Worm (Caenorhabditis elegans) whole organism, L3 larva: ENCODE results near the gene clec-78.

ENCODE experiments used
- R02D3.7 ChIP-seq: fragments of 150-350 bp; optimal IDR thresholded peaks from 2 replicates; lab custom pipeline; 2014; ENCODE audit warnings: missing biosample characterization, missing genetic modification characterization
- ZK546.5 ChIP-seq: sonication (generic microtip); optimal IDR thresholded peaks from 2 replicates; lab custom pipeline; 2017; ENCODE audit warnings: missing biosample characterization, missing genetic modification characterization
- aly-2 ChIP-seq: fragments of 150-350 bp; optimal IDR thresholded peaks from 2 replicates; lab custom pipeline; 2014; ENCODE audit warnings: missing biosample characterization, missing genetic modification characterization
- ama-1 ChIP-seq: fragments of 150-350 bp; optimal IDR thresholded peaks from 2 replicates; lab custom pipeline; 2018
- ceh-16 ChIP-seq: sonication (generic microtip); optimal IDR thresholded peaks from 2 replicates; lab custom pipeline; 2017; ENCODE audit warnings: missing biosample characterization, missing genetic modification characterization
- ceh-28 ChIP-seq: fragments of 150-350 bp; optimal IDR thresholded peaks from 2 replicates; lab custom pipeline; 2014; ENCODE audit warnings: missing biosample characterization, missing genetic modification reagents, missing genetic modification characterization
- ceh-82 ChIP-seq: fragments of 150-350 bp; optimal IDR thresholded peaks from 2 replicates; lab custom pipeline; 2014; ENCODE audit warnings: missing biosample characterization, missing genetic modification characterization
- ceh-9 ChIP-seq: sonication (generic microtip); optimal IDR thresholded peaks from 2 replicates; lab custom pipeline; 2018; ENCODE audit warnings: missing biosample characterization, missing genetic modification characterization
- egl-27 ChIP-seq: sonication (generic microtip); optimal IDR thresholded peaks from 4 replicates; lab custom pipeline; 2017; ENCODE audit warnings: missing biosample characterization, missing genetic modification reagents, missing genetic modification characterization
- egl-5 ChIP-seq: fragments of 150-350 bp; optimal IDR thresholded peaks from 2 replicates; lab custom pipeline; 2017; ENCODE audit warnings: missing biosample characterization, missing genetic modification reagents, missing genetic modification characterization, inconsistent platforms
- elt-1 ChIP-seq: fragments of 150-350 bp; optimal IDR thresholded peaks from 2 replicates; lab custom pipeline; 2014; ENCODE audit warnings: missing biosample characterization, missing genetic modification characterization
- elt-2 ChIP-seq: sonication (generic microtip); optimal IDR thresholded peaks from 2 replicates; lab custom pipeline; 2016; ENCODE audit warnings: missing genetic modification reagents, mild to moderate bottlenecking, missing genetic modification characterization, missing compliant biosample characterization
- elt-3 ChIP-seq, 3 experiments: fragments of 150-350 bp in 1 of 3; sonication (generic microtip) in 2 of 3; optimal IDR thresholded peaks; 2 replicates in 2 of 3; 4 replicates in 1 of 3; lab custom pipeline; 2014 to 2017; ENCODE audit warnings: missing biosample characterization in 3 of 3, missing genetic modification characterization in 3 of 3
- fkh-10 ChIP-seq: sonication (generic microtip); optimal IDR thresholded peaks from 2 replicates; lab custom pipeline; 2017; ENCODE audit warnings: missing biosample characterization, missing genetic modification reagents, missing genetic modification characterization
- fkh-2 ChIP-seq: fragments of 150-350 bp; optimal IDR thresholded peaks from 2 replicates; lab custom pipeline; 2014; ENCODE audit warnings: missing biosample characterization, missing genetic modification reagents, missing genetic modification characterization
- fos-1 ChIP-seq: fragments of 150-350 bp; optimal IDR thresholded peaks from 2 replicates; lab custom pipeline; 2014; ENCODE audit warnings: missing biosample characterization, missing genetic modification characterization
- hmg-11 ChIP-seq: sonication (generic microtip); optimal IDR thresholded peaks from 2 replicates; lab custom pipeline; 2016; ENCODE audit warnings: missing genetic modification characterization, missing compliant biosample characterization
- jun-1 ChIP-seq: fragments of 150-350 bp; optimal IDR thresholded peaks from 2 replicates; lab custom pipeline; 2014; ENCODE audit warnings: missing biosample characterization, missing genetic modification reagents, missing genetic modification characterization
- lin-15B ChIP-seq: fragments of 150-350 bp; optimal IDR thresholded peaks from 2 replicates; lab custom pipeline; 2014; ENCODE audit warnings: missing biosample characterization, missing genetic modification characterization
- lin-39 ChIP-seq: fragments of 150-350 bp; optimal IDR thresholded peaks from 2 replicates; lab custom pipeline; 2018; ENCODE audit warnings: missing biosample characterization, missing genetic modification reagents, missing genetic modification characterization
- lsy-12 ChIP-seq: sonication (generic microtip); optimal IDR thresholded peaks from 2 replicates; lab custom pipeline; 2016; ENCODE audit warnings: mild to moderate bottlenecking, missing genetic modification characterization, missing compliant biosample characterization
- mdl-1 ChIP-seq: fragments of 150-350 bp; optimal IDR thresholded peaks from 2 replicates; lab custom pipeline; 2014; ENCODE audit warnings: missing biosample characterization, missing genetic modification characterization
- mml-1 ChIP-seq: fragments of 150-350 bp; sonication (generic microtip); optimal IDR thresholded peaks from 3 replicates; lab custom pipeline; 2014; ENCODE audit warnings: missing biosample characterization, missing genetic modification characterization
- nfya-1 ChIP-seq: sonication (generic microtip); optimal IDR thresholded peaks from 2 replicates; lab custom pipeline; 2017; ENCODE audit warnings: missing genetic modification characterization, mild to moderate bottlenecking, missing compliant biosample characterization, antibody characterized with exemption, moderate library complexity; ENCODE audit not compliant: insufficient read depth
- nhr-11 ChIP-seq: fragments of 150-350 bp; optimal IDR thresholded peaks from 2 replicates; lab custom pipeline; 2014; ENCODE audit warnings: missing biosample characterization, missing genetic modification characterization
- nhr-12 ChIP-seq: fragments of 150-350 bp; optimal IDR thresholded peaks from 2 replicates; lab custom pipeline; 2014; ENCODE audit warnings: missing biosample characterization, missing genetic modification characterization
- nhr-23 ChIP-seq: fragments of 150-350 bp; optimal IDR thresholded peaks from 2 replicates; lab custom pipeline; 2014; ENCODE audit warnings: missing biosample characterization, missing genetic modification reagents, missing genetic modification characterization
- nhr-25 ChIP-seq: sonication (generic microtip); optimal IDR thresholded peaks from 2 replicates; lab custom pipeline; 2017; ENCODE audit warnings: missing biosample characterization, missing genetic modification characterization
- nhr-28 ChIP-seq: fragments of 150-350 bp; optimal IDR thresholded peaks from 2 replicates; lab custom pipeline; 2014; ENCODE audit warnings: missing biosample characterization, missing genetic modification characterization
- nhr-43 ChIP-seq: sonication (generic microtip); optimal IDR thresholded peaks from 2 replicates; lab custom pipeline; 2016; ENCODE audit warnings: mild to moderate bottlenecking, missing genetic modification characterization, missing compliant biosample characterization; ENCODE audit not compliant: poor library complexity, severe bottlenecking
- nhr-76 ChIP-seq: fragments of 150-350 bp; sonication (generic microtip); optimal IDR thresholded peaks from 5 replicates; lab custom pipeline; 2014; ENCODE audit warnings: missing biosample characterization, missing genetic modification characterization
- nhr-77 ChIP-seq: fragments of 150-350 bp; optimal IDR thresholded peaks from 2 replicates; lab custom pipeline; 2014; ENCODE audit warnings: missing biosample characterization, missing genetic modification characterization
- pha-4 ChIP-seq: fragments of 150-350 bp; optimal IDR thresholded peaks from 2 replicates; lab custom pipeline; 2014; ENCODE audit warnings: missing biosample characterization, missing genetic modification reagents, missing genetic modification characterization
- pqm-1 ChIP-seq: fragments of 150-350 bp; optimal IDR thresholded peaks from 2 replicates; lab custom pipeline; 2017; ENCODE audit warnings: missing biosample characterization, missing genetic modification characterization, inconsistent platforms
- sea-2 ChIP-seq: fragments of 150-350 bp; sonication (generic microtip); optimal IDR thresholded peaks from 4 replicates; lab custom pipeline; 2014; ENCODE audit warnings: missing biosample characterization, missing genetic modification reagents, missing genetic modification characterization
- skn-1 ChIP-seq: fragments of 150-350 bp; optimal IDR thresholded peaks from 2 replicates; lab custom pipeline; 2014; ENCODE audit warnings: missing biosample characterization, missing genetic modification characterization
- snpc-4 ChIP-seq: fragments of 150-350 bp; optimal IDR thresholded peaks from 2 replicates; lab custom pipeline; 2014; ENCODE audit warnings: missing biosample characterization, missing genetic modification characterization
- tbx-2 ChIP-seq: sonication (generic microtip); optimal IDR thresholded peaks from 2 replicates; lab custom pipeline; 2016; ENCODE audit warnings: mild to moderate bottlenecking, missing genetic modification characterization, missing compliant biosample characterization
- unc-39 ChIP-seq: sonication (generic microtip); optimal IDR thresholded peaks from 4 replicates; lab custom pipeline; 2017; ENCODE audit warnings: missing biosample characterization, missing genetic modification characterization
- unc-62 ChIP-seq: fragments of 150-350 bp; sonication (generic microtip); optimal IDR thresholded peaks from 4 replicates; lab custom pipeline; 2014; ENCODE audit warnings: missing biosample characterization, missing genetic modification reagents, missing genetic modification characterization
- zag-1 ChIP-seq: fragments of 150-350 bp; optimal IDR thresholded peaks from 2 replicates; lab custom pipeline; 2014; ENCODE audit warnings: missing biosample characterization, missing genetic modification characterization
- ztf-11 ChIP-seq: fragments of 150-350 bp; optimal IDR thresholded peaks from 2 replicates; lab custom pipeline; 2014; ENCODE audit warnings: missing biosample characterization, missing genetic modification characterization
- ztf-4 ChIP-seq: fragments of 150-350 bp; optimal IDR thresholded peaks from 2 replicates; lab custom pipeline; 2014; ENCODE audit warnings: missing biosample characterization, missing genetic modification characterization

The clec-78 gene

DNA sequence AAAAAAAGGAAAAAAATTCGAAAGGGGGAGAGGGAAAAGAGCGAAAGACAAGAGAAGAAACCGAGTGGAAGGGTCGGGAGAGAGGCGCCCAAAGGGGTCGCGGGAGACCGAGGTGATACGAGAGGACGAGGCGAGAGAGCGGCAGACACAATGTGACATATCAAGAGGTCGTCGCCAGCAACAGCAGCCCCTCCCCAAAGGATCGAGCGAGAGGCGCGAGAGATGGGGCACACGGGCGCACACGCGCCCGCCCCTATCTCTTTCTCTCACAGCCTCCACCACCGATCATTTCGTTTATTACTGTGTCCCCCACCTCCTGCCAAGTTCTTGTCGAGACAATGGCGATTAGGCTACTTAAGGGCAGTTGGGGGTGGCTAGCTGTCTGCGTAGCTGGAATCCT is 39.3 kb downstream of the clec-78 start:
- TF ChIP-seq zag-1 (no peak), pqm-1 (tag; lab: Kevin White, UChicago) (peak; percentile 22), hmg-11 (peak; percentile 47), ceh-82 (no peak), mml-1 (tag; lab: Kevin White, UChicago) (no peak), sea-2 (GFP tag; lab: Kevin White, UChicago) (no peak), R02D3.7 (tag; lab: Kevin White, UChicago) (no peak), lin-39 (tag; lab: Kevin White, UChicago) (peak; percentile 91), unc-62 (GFP tag; lab: Kevin White, UChicago) (no peak), nhr-25 (peak; percentile 89), nhr-12 (tag; lab: Kevin White, UChicago) (no peak), tbx-2 (tag; lab: Kevin White, UChicago) (peak; percentile 26), ama-1 (lab: Kevin White, UChicago) (peak; percentile 26), ceh-28 (tag; lab: Kevin White, UChicago) (no peak), egl-27 (tag; lab: Kevin White, UChicago) (peak; percentile 59), unc-39 (tag; lab: Kevin White, UChicago) (no peak), lsy-12 (tag; lab: Kevin White, UChicago) (no peak), pha-4 (peak; percentile 77), jun-1 (tag; lab: Kevin White, UChicago) (peak; percentile 54), nfya-1 (tag; lab: Kevin White, UChicago) (peak; percentile 54), nhr-28 (tag; lab: Kevin White, UChicago) (no peak), mdl-1 (tag; lab: Kevin White, UChicago) (peak; percentile 40), ztf-11 (tag; lab: Kevin White, UChicago) (no peak), egl-5 (no peak), lin-15B (tag; lab: Kevin White, UChicago) (peak; percentile 3), fkh-10 (GFP tag; lab: Kevin White, UChicago) (no peak), nhr-23 (peak; percentile 55), ztf-4 (tag; lab: Kevin White, UChicago) (no peak), nhr-43 (tag; lab: Kevin White, UChicago) (peak; percentile 41), elt-1 (tag; lab: Kevin White, UChicago) (peak; percentile 17), nhr-11 (tag; lab: Kevin White, UChicago) (no peak), fos-1 (tag; lab: Kevin White, UChicago) (no peak), snpc-4 (tag; lab: Kevin White, UChicago) (peak; percentile 62), ZK546.5 (tag; lab: Kevin White, UChicago) (no peak), nhr-77 (tag; lab: Kevin White, UChicago) (no peak), skn-1 (tag; lab: Kevin White, UChicago) (peak; percentile 78), elt-2 (tag; lab: Kevin White, UChicago) (peak; percentile 84), elt-3 (tag; optimal IDR thresholded peaks at IDR 0.05; lab: Kevin White, UChicago) (no peak), nhr-76 (tag; lab: Kevin White, UChicago) (no peak)

ce11 chrIV:4029288-4029687 is 40.4 kb downstream of the clec-78 start:
- TF ChIP-seq R02D3.7 (tag; lab: Kevin White, UChicago) (no peak), nhr-28 (tag; lab: Kevin White, UChicago) (no peak), nhr-25 (peak; percentile 33), ceh-16 (tag; lab: Kevin White, UChicago) (no peak), unc-62 (GFP tag; lab: Kevin White, UChicago) (no peak), nhr-23 (no peak), ceh-9 (tag; lab: Kevin White, UChicago) (no peak), mdl-1 (tag; lab: Kevin White, UChicago) (no peak), jun-1 (tag; lab: Kevin White, UChicago) (peak; percentile 15), pqm-1 (tag; lab: Kevin White, UChicago) (peak; percentile 41), egl-5 (no peak), ceh-28 (tag; lab: Kevin White, UChicago) (no peak), ama-1 (lab: Kevin White, UChicago) (peak; percentile 60), fkh-10 (GFP tag; lab: Kevin White, UChicago) (no peak), tbx-2 (tag; lab: Kevin White, UChicago) (no peak), elt-2 (tag; lab: Kevin White, UChicago) (peak; percentile 75), fkh-2 (tag; lab: Kevin White, UChicago) (no peak), mml-1 (tag; lab: Kevin White, UChicago) (no peak), skn-1 (tag; lab: Kevin White, UChicago) (no peak), nhr-77 (tag; lab: Kevin White, UChicago) (no peak), aly-2 (no peak), sea-2 (GFP tag; lab: Kevin White, UChicago) (no peak), unc-39 (tag; lab: Kevin White, UChicago) (no peak), egl-27 (tag; lab: Kevin White, UChicago) (no peak)
